Fruit fly (Drosophila melanogaster) whole organism, wandering third instar larva: ENCODE results near the gene CG44836.

Source experiments
- Abd-B ChIP-seq: fragments of >200 bp; optimal IDR thresholded peaks from 2 replicates; lab custom pipeline; 2017; ENCODE audit warnings: missing biosample characterization, missing genetic modification characterization
- CG32264 ChIP-seq: fragments of 200-800 bp; sonication (Bioruptor generic); optimal IDR thresholded peaks from 2 replicates; lab custom pipeline; 2016; ENCODE audit warnings: missing biosample characterization, missing genetic modification characterization
- CG9705 ChIP-seq: fragments of 200-800 bp; sonication (Bioruptor generic); optimal IDR thresholded peaks from 2 replicates; lab custom pipeline; 2018; ENCODE audit warnings: missing biosample characterization, mild to moderate bottlenecking, missing genetic modification characterization
- CrebA ChIP-seq: fragments of 200-800 bp; sonication (Bioruptor generic); optimal IDR thresholded peaks from 2 replicates; lab custom pipeline; 2016; ENCODE audit warnings: missing biosample characterization, mild to moderate bottlenecking, missing genetic modification characterization, borderline replicate concordance
- Dif ChIP-seq: fragments of 200-275, 200-300 bp; sonication (Bioruptor generic); optimal IDR thresholded peaks from 2 replicates; lab custom pipeline; 2018; ENCODE audit warnings: missing biosample characterization, missing genetic modification characterization; ENCODE audit not compliant: partially characterized antibody
- GATAd ChIP-seq: sonication (Bioruptor generic); optimal IDR thresholded peaks from 2 replicates; lab custom pipeline; 2016; ENCODE audit warnings: missing biosample characterization, missing genetic modification characterization
- HLH106 ChIP-seq: fragments of 200-800 bp; optimal IDR thresholded peaks from 3 replicates; lab custom pipeline; 2019; ENCODE audit warnings: missing biosample characterization, mild to moderate bottlenecking, missing genetic modification characterization, moderate library complexity
- Hnf4 ChIP-seq: fragments of 200-800 bp; sonication (Bioruptor generic); optimal IDR thresholded peaks from 2 replicates; lab custom pipeline; 2016; ENCODE audit warnings: missing biosample characterization, mild to moderate bottlenecking, missing genetic modification characterization
- Hr83 ChIP-seq: fragments of 200-300 bp; sonication (Bioruptor generic); optimal IDR thresholded peaks from 2 replicates; lab custom pipeline; 2016; ENCODE audit warnings: missing biosample characterization, mild to moderate bottlenecking, missing genetic modification characterization, moderate library complexity; ENCODE audit not compliant: poor library complexity, severe bottlenecking
- Jra ChIP-seq: sonication (Bioruptor generic); optimal IDR thresholded peaks from 2 replicates; lab custom pipeline; 2016; ENCODE audit warnings: missing biosample characterization, missing genetic modification characterization
- Mio ChIP-seq: sonication (Bioruptor generic); optimal IDR thresholded peaks from 2 replicates; lab custom pipeline; 2016; ENCODE audit warnings: missing biosample characterization, missing genetic modification characterization
- Myc ChIP-seq: fragments of >200 bp; optimal IDR thresholded peaks from 2 replicates; lab custom pipeline; 2017
- N ChIP-seq: fragments of >200 bp; optimal IDR thresholded peaks from 2 replicates; lab custom pipeline; 2018; ENCODE audit warnings: missing biosample characterization, missing external identifiers, missing genetic modification characterization
- OdsH ChIP-seq: fragments of 200-800 bp; sonication (Bioruptor generic); optimal IDR thresholded peaks from 2 replicates; lab custom pipeline; 2016; ENCODE audit warnings: missing biosample characterization, mild to moderate bottlenecking, missing genetic modification characterization
- Rel ChIP-seq, 2 experiments: fragments of 200-800 bp; sonication (Bioruptor generic) in 1 of 2; optimal IDR thresholded peaks; 2 replicates in 1 of 2; 3 replicates in 1 of 2; lab custom pipeline; 2016 to 2019; ENCODE audit warnings: mild to moderate bottlenecking in 2 of 2, missing biosample characterization in 2 of 2, missing genetic modification characterization in 2 of 2, moderate library complexity in 1 of 2
- Sp1 ChIP-seq: fragments of 200-800 bp; sonication (Bioruptor generic); optimal IDR thresholded peaks from 3 replicates; lab custom pipeline; 2019; ENCODE audit warnings: missing biosample characterization, mild to moderate bottlenecking, missing genetic modification characterization, moderate library complexity
- Vsx2 ChIP-seq: fragments of 200-300, 225-300 bp; sonication (Bioruptor generic); optimal IDR thresholded peaks from 2 replicates; lab custom pipeline; 2018; ENCODE audit warnings: missing biosample characterization, missing genetic modification characterization; ENCODE audit not compliant: partially characterized antibody
- br ChIP-seq: fragments of 200-800 bp; sonication (Bioruptor generic); optimal IDR thresholded peaks from 2 replicates; lab custom pipeline; 2016; ENCODE audit warnings: missing biosample characterization, missing genetic modification characterization
- brk ChIP-seq: fragments of 200-800 bp; sonication (Bioruptor generic); optimal IDR thresholded peaks from 2 replicates; lab custom pipeline; 2016; ENCODE audit warnings: missing biosample characterization, mild to moderate bottlenecking, missing genetic modification characterization
- dl ChIP-seq, 2 experiments: fragments of 175-275, 200-275 bp in 1 of 2; fragments of 200-275 bp in 1 of 2; sonication (Bioruptor generic); optimal IDR thresholded peaks; lab custom pipeline; 2018; ENCODE audit warnings: mild to moderate bottlenecking in 2 of 2, missing biosample characterization in 2 of 2, missing genetic modification characterization in 2 of 2, moderate library complexity in 2 of 2; ENCODE audit not compliant: partially characterized antibody in 2 of 2, insufficient read depth in 1 of 2
- dmrt93B ChIP-seq: fragments of 200-800 bp; sonication (Bioruptor generic); optimal IDR thresholded peaks from 2 replicates; lab custom pipeline; 2018; ENCODE audit warnings: missing biosample characterization, mild to moderate bottlenecking, missing genetic modification characterization
- dsf ChIP-seq: sonication (Bioruptor generic); optimal IDR thresholded peaks from 2 replicates; lab custom pipeline; 2016; ENCODE audit warnings: missing biosample characterization, missing genetic modification characterization, borderline replicate concordance
- ey ChIP-seq: fragments of 200-800 bp; sonication (Bioruptor generic); optimal IDR thresholded peaks from 2 replicates; lab custom pipeline; 2016; ENCODE audit warnings: missing biosample characterization, missing genetic modification characterization
- foxo ChIP-seq, 2 experiments: fragments of 200-800 bp; sonication (Bioruptor generic); optimal IDR thresholded peaks; 2 replicates in 1 of 2; 3 replicates in 1 of 2; lab custom pipeline; 2016 to 2017; ENCODE audit warnings: missing biosample characterization in 2 of 2, missing genetic modification characterization in 2 of 2
- fru ChIP-seq: fragments of 200-800 bp; sonication (Bioruptor generic); optimal IDR thresholded peaks from 3 replicates; lab custom pipeline; 2016; ENCODE audit warnings: missing biosample characterization, mild to moderate bottlenecking, missing genetic modification characterization
- h ChIP-seq: fragments of 200-800 bp; sonication (Bioruptor generic); optimal IDR thresholded peaks from 3 replicates; lab custom pipeline; 2016; ENCODE audit warnings: missing biosample characterization, mild to moderate bottlenecking, missing genetic modification characterization
- jim ChIP-seq: fragments of 175-275, 200-325 bp; sonication (Bioruptor generic); optimal IDR thresholded peaks from 2 replicates; lab custom pipeline; 2016; ENCODE audit warnings: missing biosample characterization, mild to moderate bottlenecking, missing genetic modification characterization
- lola ChIP-seq: fragments of >200 bp; optimal IDR thresholded peaks from 2 replicates; lab custom pipeline; 2017; ENCODE audit warnings: missing biosample characterization, missing genetic modification characterization
- pan ChIP-seq: fragments of >200 bp; optimal IDR thresholded peaks from 2 replicates; lab custom pipeline; 2017
- psq ChIP-seq: fragments of 200-800 bp; sonication (Bioruptor generic); optimal IDR thresholded peaks from 3 replicates; lab custom pipeline; 2017; ENCODE audit warnings: missing biosample characterization, mild to moderate bottlenecking, missing genetic modification characterization, moderate library complexity
- rgr ChIP-seq: fragments of 200-800 bp; sonication (Bioruptor generic); optimal IDR thresholded peaks from 3 replicates; lab custom pipeline; 2016; ENCODE audit warnings: missing biosample characterization, mild to moderate bottlenecking, missing genetic modification characterization
- sage ChIP-seq: fragments of 200-800 bp; sonication (Bioruptor generic); optimal IDR thresholded peaks from 2 replicates; lab custom pipeline; 2016; ENCODE audit warnings: missing biosample characterization, mild to moderate bottlenecking, missing genetic modification characterization
- sv ChIP-seq: fragments of 200-800 bp; sonication (Bioruptor generic); optimal IDR thresholded peaks from 3 replicates; lab custom pipeline; 2016; ENCODE audit warnings: missing biosample characterization, missing genetic modification characterization
- tai ChIP-seq: sonication (Bioruptor generic); optimal IDR thresholded peaks from 2 replicates; lab custom pipeline; 2016; ENCODE audit warnings: missing biosample characterization, missing genetic modification characterization
- usp ChIP-seq: fragments of >200 bp; optimal IDR thresholded peaks from 2 replicates; lab custom pipeline; 2017; ENCODE audit warnings: missing biosample characterization, missing genetic modification characterization
- woc ChIP-seq: sonication (Bioruptor generic); optimal IDR thresholded peaks from 2 replicates; lab custom pipeline; 2016; ENCODE audit warnings: missing biosample characterization, mild to moderate bottlenecking, missing genetic modification characterization

The CG44836 gene

DNA sequence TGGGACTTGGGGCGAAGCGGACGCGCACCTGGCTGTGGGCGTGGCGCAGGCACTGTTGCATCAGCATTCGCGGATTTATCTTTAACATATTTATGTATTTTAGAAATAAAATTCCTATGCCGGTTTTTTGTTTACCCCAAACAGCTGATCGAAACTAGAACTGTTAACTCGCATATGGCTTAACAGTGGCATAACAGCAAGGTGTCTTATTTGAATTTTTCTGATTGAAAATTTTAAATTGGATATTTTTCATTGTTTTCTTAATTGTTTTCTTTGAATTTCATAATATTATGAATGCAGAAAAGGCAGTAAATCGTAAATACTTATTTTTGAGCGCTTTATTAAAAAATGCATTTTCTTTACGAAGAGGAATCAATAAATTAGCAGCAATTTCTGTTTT lies 16.9 kb upstream of the CG44836 start, which contains the start of gene GluRS-m:
Gene GluRS-m, minus strand, starts transcription at position 154 of the 400 bp plus-strand sequence.
- no peak for TF ChIP-seq Mio
- TF ChIP-seq Vsx2 (GFP tag; lab: Kevin White, UChicago): no peak
- no peak for TF ChIP-seq CrebA (GFP tag; lab: Kevin White, UChicago)
- no peak for TF ChIP-seq ey (GFP tag; lab: Kevin White, UChicago)
- no peak for TF ChIP-seq sage (GFP tag; lab: Kevin White, UChicago)
- TF ChIP-seq Hr83 (GFP tag; lab: Kevin White, UChicago): no peak
- no peak for TF ChIP-seq N (GFP tag; lab: Kevin White, UChicago)
- no peak for TF ChIP-seq sv (GFP tag; lab: Kevin White, UChicago)
- no peak for TF ChIP-seq rgr (GFP tag; lab: Kevin White, UChicago)
- TF ChIP-seq usp (GFP tag; lab: Kevin White, UChicago): no peak
- TF ChIP-seq dl (GFP tag; optimal IDR thresholded peaks at IDR 0.05; lab: Kevin White, UChicago; ENCODE audit: insufficient read depth in 1 of 2, partially characterized antibody in 2 of 2): no peak
- TF ChIP-seq psq: no peak
- no peak for TF ChIP-seq CG32264 (GFP tag; lab: Kevin White, UChicago)
- TF ChIP-seq CG9705: no peak
- no peak for TF ChIP-seq GATAd
- TF ChIP-seq pan (lab: Kevin White, UChicago): no peak
- no peak for TF ChIP-seq fru (GFP tag; lab: Kevin White, UChicago)
- TF ChIP-seq lola: no peak

DNA sequence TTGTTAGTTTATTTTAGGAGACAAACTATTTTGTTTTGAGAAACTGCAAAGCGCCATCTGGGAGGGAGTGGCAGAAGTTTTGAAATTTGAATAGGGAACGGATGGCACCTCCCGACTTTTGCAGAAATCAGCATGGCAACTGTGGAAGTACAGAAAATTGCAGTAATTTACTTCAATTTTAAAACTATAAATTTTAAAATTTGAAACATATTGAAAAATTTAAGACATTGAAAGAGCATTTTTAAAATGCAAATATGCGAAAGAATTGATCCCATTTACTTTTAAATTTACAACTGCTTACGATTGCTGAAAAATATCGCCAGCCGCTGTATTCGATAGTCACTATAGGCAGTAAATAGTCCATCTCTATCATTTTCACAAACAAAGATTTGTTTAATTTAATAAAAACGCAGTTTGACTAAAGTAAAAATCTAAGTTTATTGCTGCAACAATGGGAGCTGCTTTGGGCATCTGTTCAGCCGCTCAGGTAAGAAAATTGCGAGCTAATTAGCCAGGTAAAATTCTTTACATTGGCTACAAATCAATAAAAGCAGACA lies 12.4 kb upstream of the CG44836 start, which contains the start of gene Serinc:
Gene Serinc, plus strand, starts transcription at position 329 of the 557 bp plus-strand sequence.
- TF ChIP-seq HLH106 (tag; lab: Kevin White, UChicago): no peak
- peak; percentile 5 for TF ChIP-seq Hr83 (GFP tag; lab: Kevin White, UChicago)
- TF ChIP-seq jim (GFP tag; lab: Kevin White, UChicago): peak; percentile 12
- TF ChIP-seq fru (GFP tag; lab: Kevin White, UChicago): peak; percentile 51
- TF ChIP-seq GATAd: peak; percentile 10
- peak; percentile 21 for TF ChIP-seq woc (GFP tag; lab: Kevin White, UChicago)
- no peak for TF ChIP-seq Rel (GFP tag; optimal IDR thresholded peaks at IDR 0.05; lab: Kevin White, UChicago)
- peak; percentile 10 for TF ChIP-seq Rel (tag; optimal IDR thresholded peaks at IDR 0.05; lab: Kevin White, UChicago)
- TF ChIP-seq pan (lab: Kevin White, UChicago): no peak
- no peak for TF ChIP-seq Dif (GFP tag; lab: Kevin White, UChicago)
- TF ChIP-seq psq: peak; percentile 17
- peak; percentile 65 for TF ChIP-seq Myc
- peak; percentile 21 for TF ChIP-seq ey (GFP tag; lab: Kevin White, UChicago)
- no peak for TF ChIP-seq OdsH (GFP tag; lab: Kevin White, UChicago)
- TF ChIP-seq rgr (GFP tag; lab: Kevin White, UChicago): peak; percentile 40
- peak; percentile 35 for TF ChIP-seq sv (GFP tag; lab: Kevin White, UChicago)
- TF ChIP-seq Vsx2 (GFP tag; lab: Kevin White, UChicago): no peak
- peak; percentile 42 for TF ChIP-seq h (GFP tag; lab: Kevin White, UChicago)

- TF ChIP-seq Hnf4 (GFP tag; lab: Kevin White, UChicago) (no peak), rgr (GFP tag; lab: Kevin White, UChicago) (peak; percentile 93), br (GFP tag; lab: Kevin White, UChicago) (peak; percentile 54), Myc (no peak), pan (lab: Kevin White, UChicago) (no peak), fru (GFP tag; lab: Kevin White, UChicago) (peak; percentile 4), CG9705 (peak; percentile 39), tai (GFP tag; lab: Kevin White, UChicago) (no peak), Rel (GFP tag; optimal IDR thresholded peaks at IDR 0.05; lab: Kevin White, UChicago) (peak; percentile 22), Rel (tag; optimal IDR thresholded peaks at IDR 0.05; lab: Kevin White, UChicago) (peak; percentile 54), dsf (GFP tag; lab: Kevin White, UChicago) (no peak), Vsx2 (GFP tag; lab: Kevin White, UChicago) (peak; percentile 84), brk (GFP tag; lab: Kevin White, UChicago) (no peak), ey (GFP tag; lab: Kevin White, UChicago) (peak; percentile 7), dmrt93B (no peak), jim (GFP tag; lab: Kevin White, UChicago) (no peak), h (GFP tag; lab: Kevin White, UChicago) (peak; percentile 31), Sp1 (GFP tag; lab: Kevin White, UChicago) (peak; percentile 73), HLH106 (tag; lab: Kevin White, UChicago) (no peak), Jra (GFP tag; lab: Kevin White, UChicago) (no peak), sv (GFP tag; lab: Kevin White, UChicago) (no peak), usp (GFP tag; lab: Kevin White, UChicago) (no peak), CrebA (GFP tag; lab: Kevin White, UChicago) (no peak), CG32264 (GFP tag; lab: Kevin White, UChicago) (no peak), OdsH (GFP tag; lab: Kevin White, UChicago) (peak; percentile 44), foxo (GFP tag; optimal IDR thresholded peaks at IDR 0.05; lab: Kevin White, UChicago) (peak in 1 of 2 experiments; percentile 19), Dif (GFP tag; lab: Kevin White, UChicago) (peak; percentile 81), Hr83 (GFP tag; lab: Kevin White, UChicago) (peak; percentile 79), woc (GFP tag; lab: Kevin White, UChicago) (no peak), GATAd (no peak), Mio (no peak), sage (GFP tag; lab: Kevin White, UChicago) (peak; percentile 37), psq (peak; percentile 31), Abd-B (GFP tag; lab: Kevin White, UChicago) (no peak), dl (GFP tag; optimal IDR thresholded peaks at IDR 0.05; lab: Kevin White, UChicago; ENCODE audit: insufficient read depth in 1 of 2, partially characterized antibody in 2 of 2) (peak; percentile 7 to 25)
Observed at dm6 chr3L:16411566-16411965, 11.5 kb upstream of the CG44836 start, which contains the start of gene fax. Gene fax (minus strand): TSS chr3L:16411828.
